Worm (Caenorhabditis elegans): ENCODE results near the gene sgt-1.

ce11 chrII:4924729-4925128, 21.1 kb upstream of the sgt-1 start:
- TF ChIP-seq fkh-10 (GFP tag; optimal IDR thresholded peaks at IDR 0.05): no peak
- TF ChIP-seq pros-1 (tag; optimal IDR thresholded peaks at IDR 0.05): no peak
- TF ChIP-seq hlh-6 (tag; optimal IDR thresholded peaks at IDR 0.05): no peak
- TF ChIP-seq sox-2 (GFP tag; IDR thresholded peaks at IDR 0.05): no peak
- no peak for TF ChIP-seq T23F11.4 (GFP tag; optimal IDR thresholded peaks at IDR 0.05)
- TF ChIP-seq npax-4 (tag; optimal IDR thresholded peaks at IDR 0.05): no peak
- no peak for TF ChIP-seq nhr-232 (tag; optimal IDR thresholded peaks at IDR 0.05)
- no peak for TF ChIP-seq unc-86 (tag; optimal IDR thresholded peaks at IDR 0.05)
- no peak for TF ChIP-seq pha-2 (tag; optimal IDR thresholded peaks at IDR 0.05)

Data from whole organism, late embryonic.